Worm (Caenorhabditis elegans) whole organism, L2 larva: ENCODE results near the gene W03D2.9.

Experiments used
- C34F6.9 ChIP-seq: fragments of 150-350 bp; optimal IDR thresholded peaks from 2 replicates; lab custom pipeline; 2014; ENCODE audit warnings: missing biosample characterization, missing genetic modification characterization
- F13H6.1 ChIP-seq: sonication (generic microtip); optimal IDR thresholded peaks from 2 replicates; lab custom pipeline; 2016; ENCODE audit warnings: missing genetic modification characterization, missing compliant biosample characterization
- ZK546.5 ChIP-seq: sonication (generic microtip); optimal IDR thresholded peaks from 2 replicates; lab custom pipeline; 2017; ENCODE audit warnings: missing biosample characterization, missing genetic modification characterization
- aly-2 ChIP-seq: fragments of 150-350 bp; optimal IDR thresholded peaks from 2 replicates; lab custom pipeline; 2014; ENCODE audit warnings: missing biosample characterization, missing genetic modification characterization
- ama-1 ChIP-seq: fragments of 150-350 bp; optimal IDR thresholded peaks from 2 replicates; lab custom pipeline; 2018; ENCODE audit warnings: inconsistent platforms
- blmp-1 ChIP-seq: sonication (generic microtip); optimal IDR thresholded peaks from 2 replicates; lab custom pipeline; 2017; ENCODE audit warnings: missing genetic modification characterization, mild to moderate bottlenecking, missing compliant biosample characterization, antibody characterized with exemption, moderate library complexity; ENCODE audit not compliant: insufficient read depth
- ceh-16 ChIP-seq: fragments of 150-350 bp; optimal IDR thresholded peaks from 2 replicates; lab custom pipeline; 2014; ENCODE audit warnings: missing biosample characterization, missing genetic modification characterization
- ceh-82 ChIP-seq: fragments of 150-350 bp; optimal IDR thresholded peaks from 2 replicates; lab custom pipeline; 2014; ENCODE audit warnings: missing biosample characterization, missing genetic modification characterization
- crh-2 ChIP-seq: sonication (generic microtip); optimal IDR thresholded peaks from 2 replicates; lab custom pipeline; 2017; ENCODE audit warnings: missing biosample characterization, missing genetic modification characterization
- dmd-4 ChIP-seq: sonication (generic microtip); optimal IDR thresholded peaks from 2 replicates; lab custom pipeline; 2017; ENCODE audit warnings: missing biosample characterization, missing genetic modification characterization
- egl-27 ChIP-seq: sonication (generic microtip); optimal IDR thresholded peaks from 3 replicates; lab custom pipeline; 2017; ENCODE audit warnings: missing biosample characterization, missing genetic modification reagents, missing genetic modification characterization
- elt-3 ChIP-seq: sonication (generic microtip); optimal IDR thresholded peaks from 2 replicates; lab custom pipeline; 2017; ENCODE audit warnings: missing biosample characterization, missing genetic modification characterization
- lin-11 ChIP-seq: fragments of 150-350 bp; sonication (generic microtip); optimal IDR thresholded peaks from 2 replicates; lab custom pipeline; 2014; ENCODE audit warnings: missing biosample characterization, missing genetic modification characterization, inconsistent platforms, mixed read lengths
- lin-39 ChIP-seq: fragments of 150-350 bp; optimal IDR thresholded peaks from 2 replicates; lab custom pipeline; 2014; ENCODE audit warnings: missing biosample characterization, missing genetic modification reagents, missing genetic modification characterization
- mab-5 ChIP-seq: fragments of 150-350 bp; optimal IDR thresholded peaks from 2 replicates; lab custom pipeline; 2014; ENCODE audit warnings: missing biosample characterization, missing genetic modification characterization
- mdl-1 ChIP-seq, 2 experiments: fragments of 150-350 bp in 1 of 2; sonication (generic microtip) in 1 of 2; optimal IDR thresholded peaks; 2 replicates each; lab custom pipeline; 2017; ENCODE audit warnings: missing biosample characterization in 2 of 2, missing genetic modification characterization in 2 of 2
- nhr-10 ChIP-seq: sonication (generic microtip); optimal IDR thresholded peaks from 2 replicates; lab custom pipeline; 2017; ENCODE audit warnings: missing biosample characterization, missing genetic modification characterization
- nhr-11 ChIP-seq: fragments of 150-350 bp; optimal IDR thresholded peaks from 2 replicates; lab custom pipeline; 2014; ENCODE audit warnings: missing biosample characterization, missing genetic modification characterization
- nhr-129 ChIP-seq: fragments of 150-350 bp; optimal IDR thresholded peaks from 2 replicates; lab custom pipeline; 2014; ENCODE audit warnings: missing biosample characterization, missing genetic modification characterization
- nhr-23 ChIP-seq: fragments of 150-350 bp; optimal IDR thresholded peaks from 2 replicates; lab custom pipeline; 2014; ENCODE audit warnings: missing biosample characterization, missing genetic modification reagents, missing genetic modification characterization
- nhr-237 ChIP-seq: fragments of 150-350 bp; optimal IDR thresholded peaks from 2 replicates; lab custom pipeline; 2014; ENCODE audit warnings: missing biosample characterization, missing genetic modification characterization
- nhr-25 ChIP-seq: fragments of 150-350 bp; sonication (generic microtip); optimal IDR thresholded peaks from 3 replicates; lab custom pipeline; 2014; ENCODE audit warnings: missing biosample characterization, missing genetic modification characterization
- nhr-6 ChIP-seq: fragments of 150-350 bp; optimal IDR thresholded peaks from 2 replicates; lab custom pipeline; 2014; ENCODE audit warnings: missing biosample characterization, missing genetic modification characterization
- nhr-77 ChIP-seq: fragments of 150-350 bp; optimal IDR thresholded peaks from 2 replicates; lab custom pipeline; 2014; ENCODE audit warnings: missing biosample characterization, missing genetic modification characterization
- sem-4 ChIP-seq: fragments of 150-350 bp; optimal IDR thresholded peaks from 2 replicates; lab custom pipeline; 2014; ENCODE audit warnings: missing biosample characterization, missing genetic modification reagents, missing genetic modification characterization
- skn-1 ChIP-seq: sonication (generic microtip); optimal IDR thresholded peaks from 2 replicates; lab custom pipeline; 2017; ENCODE audit warnings: missing biosample characterization, missing genetic modification characterization
- sma-3 ChIP-seq: sonication (generic microtip); optimal IDR thresholded peaks from 2 replicates; lab custom pipeline; 2016; ENCODE audit warnings: missing genetic modification reagents, missing genetic modification characterization, missing compliant biosample characterization
- unc-39 ChIP-seq: fragments of 150-350 bp; optimal IDR thresholded peaks from 2 replicates; lab custom pipeline; 2014; ENCODE audit warnings: missing biosample characterization, missing genetic modification characterization
- unc-62 ChIP-seq: fragments of 150-350 bp; optimal IDR thresholded peaks from 2 replicates; lab custom pipeline; 2014; ENCODE audit warnings: missing biosample characterization, missing genetic modification reagents, missing genetic modification characterization
- zag-1 ChIP-seq: fragments of 150-350 bp; optimal IDR thresholded peaks from 2 replicates; lab custom pipeline; 2014; ENCODE audit warnings: missing biosample characterization, missing genetic modification characterization
- ztf-1 ChIP-seq: fragments of 200-800 bp; sonication (Bioruptor generic); conservative IDR thresholded peaks from 2 replicates; pipeline ENCODE4 v1.3.6; 2022; ENCODE audit warnings: missing genetic modification characterization, missing compliant biosample characterization
- ztf-11 ChIP-seq: sonication (generic microtip); optimal IDR thresholded peaks from 2 replicates; lab custom pipeline; 2017; ENCODE audit warnings: missing biosample characterization, missing genetic modification characterization
- ztf-4 ChIP-seq: fragments of 150-350 bp; optimal IDR thresholded peaks from 2 replicates; lab custom pipeline; 2014; ENCODE audit warnings: missing biosample characterization, missing genetic modification characterization

Gene W03D2.9

DNA sequence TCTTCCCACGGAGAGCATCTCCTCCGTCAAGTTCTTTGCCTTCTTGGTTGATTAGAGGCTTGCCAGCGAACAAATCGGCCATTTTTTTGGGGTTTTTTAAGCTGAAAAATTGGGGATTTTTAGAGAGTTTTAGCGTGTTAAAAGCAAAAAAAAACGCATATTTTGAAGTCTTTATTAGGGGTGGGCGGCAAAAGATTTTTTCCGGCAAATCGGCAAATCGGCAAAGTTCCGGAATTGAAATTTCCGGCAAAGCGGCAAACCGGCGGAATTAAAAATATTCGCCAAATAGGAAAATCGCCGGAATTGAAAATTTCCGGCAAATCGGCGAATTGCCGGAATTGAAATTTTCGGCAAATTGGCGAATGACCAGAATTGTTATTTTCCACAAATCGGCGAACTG lies 9.6 kb upstream of the W03D2.9 start, which contains the start of gene C35B1.5:
C35B1.5 (minus strand) TSS at position 101 of the 400 bp plus-strand sequence.
- TF ChIP-seq mdl-1 (tag; optimal IDR thresholded peaks at IDR 0.05; lab: Kevin White, UChicago) (no peak), nhr-25 (no peak), nhr-77 (tag; lab: Kevin White, UChicago) (no peak), lin-39 (tag; lab: Kevin White, UChicago) (no peak), ama-1 (lab: Kevin White, UChicago) (no peak), ZK546.5 (tag; lab: Kevin White, UChicago) (no peak), ceh-82 (no peak), nhr-11 (no peak), ztf-1 (GFP tag; lab: Robert Waterston, UW) (no peak)

- TF ChIP-seq lin-11 (tag; lab: Kevin White, UChicago): no peak
- TF ChIP-seq ztf-4: no peak
- TF ChIP-seq elt-3 (tag; lab: Kevin White, UChicago): no peak
- TF ChIP-seq sma-3 (GFP tag; lab: Kevin White, UChicago): no peak
- no peak for TF ChIP-seq nhr-6 (tag; lab: Kevin White, UChicago)
- TF ChIP-seq, all 48 proteins: peak for 0
Measured at ce11 chrIV:4083094-4083493, 8.6 kb upstream of the W03D2.9 start.

DNA sequence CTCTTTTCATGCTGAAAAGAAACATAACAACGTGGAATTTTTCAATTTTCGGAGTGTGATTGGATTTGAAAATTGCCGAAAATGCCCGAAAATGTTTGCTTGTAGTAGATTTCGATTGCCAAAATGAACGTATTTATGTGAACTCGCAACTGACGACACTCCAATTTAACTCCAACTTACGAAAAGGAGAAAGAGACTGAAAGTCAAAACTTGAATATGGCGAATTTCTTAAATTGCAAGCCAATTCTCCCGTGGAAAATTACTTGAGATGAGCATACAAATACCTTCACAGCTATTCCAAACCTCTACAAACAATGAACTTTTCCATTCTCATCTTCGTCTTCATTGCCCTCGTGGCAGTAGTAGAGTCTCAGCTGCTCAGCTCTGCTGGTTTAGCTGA lies 8.1 kb upstream of the W03D2.9 start:
- no peak for TF ChIP-seq unc-62 (GFP tag; lab: Kevin White, UChicago)

DNA sequence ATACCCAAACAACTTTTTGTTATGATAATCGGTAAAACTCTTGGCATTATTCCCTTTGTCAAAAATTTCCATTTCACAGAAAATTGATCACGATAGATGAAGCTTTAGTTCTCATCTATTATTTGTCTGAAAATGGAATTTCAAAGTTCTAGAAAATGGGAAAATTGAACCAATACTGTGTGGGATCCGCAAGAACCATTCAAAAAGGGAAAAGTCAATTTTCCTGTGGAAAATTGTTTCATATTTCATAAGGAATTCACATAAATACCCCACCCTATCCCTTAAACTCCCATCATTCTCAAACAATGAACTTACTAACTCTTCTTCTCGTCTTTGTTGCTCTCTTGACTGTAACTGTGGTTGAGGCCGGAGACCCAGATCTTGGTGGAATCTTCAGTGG lies 6.3 kb upstream of the W03D2.9 start, which contains the start of the genes C35B1.9 and C35B1.3:
C35B1.9 (minus strand) TSS at position 101 of the 400 bp plus-strand sequence.
C35B1.3 (plus strand) TSS at position 306 of the 400 bp plus-strand sequence.
- TF ChIP-seq nhr-10 (tag; lab: Kevin White, UChicago) (no peak), mab-5 (no peak), elt-3 (tag; lab: Kevin White, UChicago) (no peak), F13H6.1 (tag; lab: Kevin White, UChicago) (no peak), sem-4 (no peak), ceh-16 (tag; lab: Kevin White, UChicago) (no peak), egl-27 (tag; lab: Kevin White, UChicago) (no peak), nhr-25 (no peak), mdl-1 (tag; optimal IDR thresholded peaks at IDR 0.05; lab: Kevin White, UChicago) (no peak), nhr-23 (tag; lab: Kevin White, UChicago) (no peak), aly-2 (tag; lab: Kevin White, UChicago) (no peak), C34F6.9 (tag; lab: Kevin White, UChicago) (no peak), nhr-237 (no peak), ztf-11 (tag; lab: Kevin White, UChicago) (no peak), skn-1 (tag; lab: Kevin White, UChicago) (no peak)

ce11 chrIV:4079514-4079913 lies 5.0 kb upstream of the W03D2.9 start, which contains the start of gene C35B1.4:
C35B1.4 (plus strand) TSS chrIV:4079814.
- TF ChIP-seq unc-39 (tag; lab: Kevin White, UChicago) (no peak), sma-3 (GFP tag; lab: Kevin White, UChicago) (no peak), skn-1 (tag; lab: Kevin White, UChicago) (no peak), unc-62 (GFP tag; lab: Kevin White, UChicago) (no peak)

DNA sequence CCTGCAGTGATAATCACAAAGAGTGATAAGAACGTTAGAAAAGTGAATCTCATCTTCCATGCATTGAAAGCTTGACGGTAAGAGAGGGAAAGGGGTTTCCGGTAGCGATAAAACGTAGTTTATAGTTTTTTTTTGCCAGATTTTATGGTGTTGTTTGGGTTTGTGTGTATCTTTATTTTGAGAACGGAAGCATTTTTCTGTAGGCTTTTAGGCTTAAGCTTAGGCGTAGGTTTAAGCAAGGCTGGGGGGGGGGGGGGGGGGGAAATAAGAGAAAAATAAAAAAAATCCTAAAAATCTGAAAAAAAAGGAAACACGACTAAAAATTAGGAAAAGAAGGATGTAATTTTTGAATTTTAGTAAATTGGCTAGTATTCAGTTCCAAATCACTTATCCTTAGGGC lies 4.4 kb upstream of the W03D2.9 start, which contains the start of gene C35B1.8:
C35B1.8 (minus strand) TSS at position 101 of the 400 bp plus-strand sequence.
- no peak for TF ChIP-seq elt-3 (tag; lab: Kevin White, UChicago)
- no peak for TF ChIP-seq nhr-129 (tag; lab: Kevin White, UChicago)
- no peak for TF ChIP-seq ceh-82
- no peak for TF ChIP-seq ceh-16 (tag; lab: Kevin White, UChicago)
- no peak for TF ChIP-seq sma-3 (GFP tag; lab: Kevin White, UChicago)
- no peak for TF ChIP-seq dmd-4
- TF ChIP-seq zag-1 (tag; lab: Kevin White, UChicago): no peak
- TF ChIP-seq blmp-1 (tag; lab: Kevin White, UChicago): no peak
- no peak for TF ChIP-seq ztf-1 (GFP tag; lab: Robert Waterston, UW)
- no peak for TF ChIP-seq crh-2 (tag; lab: Kevin White, UChicago)
